Worm (Caenorhabditis elegans) whole organism, L4 larva: ENCODE measurements around the gene Y39A1A.21.

ENCODE experiments used
- D1046.2 ChIP-seq: fragments of 200-800 bp; sonication (Bioruptor generic); IDR thresholded peaks from 2 replicates; pipeline ENCODE4 v1.3.6; 2022; ENCODE audit warnings: missing genetic modification characterization, missing compliant biosample characterization
- R02D3.7 ChIP-seq: fragments of 150-350 bp; sonication (generic microtip); optimal IDR thresholded peaks from 3 replicates; lab custom pipeline; 2014; ENCODE audit warnings: missing biosample characterization, missing genetic modification characterization
- daf-12 ChIP-seq: fragments of 150-350 bp; optimal IDR thresholded peaks from 2 replicates; lab custom pipeline; 2014; ENCODE audit warnings: missing biosample characterization, missing genetic modification reagents, missing genetic modification characterization
- hmg-1.1 ChIP-seq: fragments of 200-800 bp; sonication (Bioruptor generic); IDR thresholded peaks from 2 replicates; pipeline ENCODE4 v1.3.6; 2022; ENCODE audit warnings: missing genetic modification reagents, missing genetic modification characterization, missing compliant biosample characterization
- jun-1 ChIP-seq: fragments of 150-350 bp; optimal IDR thresholded peaks from 2 replicates; lab custom pipeline; 2014; ENCODE audit warnings: missing biosample characterization, missing genetic modification reagents, missing genetic modification characterization
- lin-13 ChIP-seq: fragments of 150-350 bp; optimal IDR thresholded peaks from 2 replicates; lab custom pipeline; 2014; ENCODE audit warnings: missing biosample characterization, missing genetic modification reagents, missing genetic modification characterization
- lir-3 ChIP-seq: sonication (generic microtip); optimal IDR thresholded peaks from 2 replicates; lab custom pipeline; 2016; ENCODE audit warnings: mild to moderate bottlenecking, missing genetic modification characterization, missing compliant biosample characterization
- nhr-41 ChIP-seq: fragments of 200-800 bp; sonication (Bioruptor generic); IDR thresholded peaks from 2 replicates; pipeline ENCODE4 v1.3.6; 2022; ENCODE audit warnings: missing genetic modification reagents, missing genetic modification characterization, missing compliant biosample characterization
- nhr-77 ChIP-seq: fragments of 150-350 bp; optimal IDR thresholded peaks from 2 replicates; lab custom pipeline; 2014; ENCODE audit warnings: missing biosample characterization, missing genetic modification characterization
- pha-4 ChIP-seq, 2 experiments: fragments of 150-350 bp in 1 of 2; fragments of 200-800 bp in 1 of 2; sonication (Bioruptor generic) in 1 of 2; IDR thresholded peaks in 1 of 2; optimal IDR thresholded peaks in 1 of 2; 2 replicates each; pipeline versions ENCODE4 v1.3.6 to Lab custom; 2014 to 2022; ENCODE audit warnings: missing genetic modification characterization in 2 of 2, missing genetic modification reagents in 2 of 2, missing biosample characterization in 1 of 2, missing compliant biosample characterization in 1 of 2
- zag-1 ChIP-seq: fragments of 150-350 bp; optimal IDR thresholded peaks from 2 replicates; lab custom pipeline; 2014; ENCODE audit warnings: missing biosample characterization, missing genetic modification characterization
- zfp-3 ChIP-seq: fragments of 200-800 bp; sonication (Bioruptor generic); conservative IDR thresholded peaks from 2 replicates; pipeline ENCODE4 v1.3.6; 2022; ENCODE audit warnings: missing genetic modification reagents, missing genetic modification characterization, missing compliant biosample characterization

DNA sequence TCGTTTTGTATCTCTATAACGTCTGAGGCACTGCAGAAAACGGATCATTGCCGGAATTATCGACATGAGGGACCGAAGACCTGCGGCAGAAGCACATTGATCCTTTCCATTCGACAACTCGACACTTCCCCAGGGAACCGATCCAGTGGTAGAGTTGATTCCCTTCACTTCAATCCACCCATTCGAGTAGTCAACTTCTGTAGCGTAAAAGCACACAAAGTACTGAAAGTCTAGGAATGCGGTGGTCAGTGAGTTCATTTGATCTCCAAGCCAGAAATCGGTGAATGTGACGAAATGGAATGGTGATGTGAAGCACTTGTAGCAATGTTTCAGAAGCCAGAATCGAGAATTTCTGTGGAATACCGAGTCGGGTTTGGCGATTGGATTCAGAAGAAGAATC is 2.3 kb downstream of the Y39A1A.21 start:
- TF ChIP-seq lir-3 (tag; lab: Kevin White, UChicago) (no peak), hmg-1.1 (GFP tag; lab: Robert Waterston, UW) (no peak), R02D3.7 (tag; lab: Kevin White, UChicago) (no peak), pha-4 (GFP tag; IDR thresholded peaks at IDR 0.05; lab: Robert Waterston, UW) (no peak), pha-4 (tag; optimal IDR thresholded peaks at IDR 0.05; lab: Kevin White, UChicago) (no peak), daf-12 (tag; lab: Kevin White, UChicago) (no peak), zag-1 (tag; lab: Kevin White, UChicago) (no peak), lin-13 (GFP tag; lab: Kevin White, UChicago) (no peak), D1046.2 (GFP tag; lab: Robert Waterston, UW) (no peak), nhr-41 (GFP tag; lab: Robert Waterston, UW) (no peak), jun-1 (no peak), nhr-77 (tag; lab: Kevin White, UChicago) (no peak), zfp-3 (GFP tag; lab: Robert Waterston, UW) (no peak)
